Worm (Caenorhabditis elegans): ENCODE results near the gene C27D6.11.

C27D6.11 gene

DNA sequence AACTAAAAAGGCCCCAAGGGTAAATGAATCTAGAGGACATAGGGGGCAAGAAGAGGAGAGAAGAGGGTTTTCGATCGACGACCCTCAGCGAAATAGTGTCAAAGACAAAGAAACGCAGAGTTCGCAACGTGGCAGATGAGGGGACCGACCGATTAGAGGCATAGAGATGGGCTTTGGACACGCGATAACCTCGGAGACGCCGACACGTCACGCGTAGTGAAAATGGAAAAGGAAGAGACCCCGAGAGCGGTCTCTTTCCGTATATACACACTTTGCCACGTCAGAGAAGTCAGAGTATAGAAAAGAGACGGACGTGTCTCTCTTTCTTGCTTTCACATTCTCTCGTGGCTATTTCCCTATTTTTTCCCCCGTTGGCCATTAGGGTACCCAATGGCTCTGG lies 20.5 kb upstream of the C27D6.11 start (continued):
- TF ChIP-seq ceh-32 (tag; optimal IDR thresholded peaks at IDR 0.05; ENCODE audit: poor library complexity) (no peak), gei-8 (GFP tag; optimal IDR thresholded peaks at IDR 0.05) (no peak), ceh-28 (tag; optimal IDR thresholded peaks at IDR 0.05) (no peak), mes-2 (tag; optimal IDR thresholded peaks at IDR 0.05; ENCODE audit: poor library complexity, severe bottlenecking) (peak; percentile 56), R02D3.7 (tag; optimal IDR thresholded peaks at IDR 0.05) (no peak), lsy-2 (tag; optimal IDR thresholded peaks at IDR 0.05) (peak; percentile 39 to 73), nhr-28 (tag; optimal IDR thresholded peaks at IDR 0.05) (peak; percentile 46), daf-12 (tag; optimal IDR thresholded peaks at IDR 0.05) (no peak), attf-4 (tag; optimal IDR thresholded peaks at IDR 0.05) (no peak), tag-97 (GFP tag; IDR thresholded peaks at IDR 0.05) (no peak), egl-27 (tag; optimal IDR thresholded peaks at IDR 0.05) (no peak), php-3 (GFP tag; IDR thresholded peaks at IDR 0.05) (no peak), nhr-42 (GFP tag; IDR thresholded peaks at IDR 0.05) (no peak), mxl-2 (GFP tag; conservative IDR thresholded peaks at IDR 0.05) (no peak), ztf-7 (tag; optimal IDR thresholded peaks at IDR 0.05) (no peak), T20F7.1 (GFP tag; optimal IDR thresholded peaks at IDR 0.05) (peak; percentile 7), hif-1 (tag; optimal IDR thresholded peaks at IDR 0.05) (peak in 1 of 2 experiments; percentile 58), mdl-1 (tag; optimal IDR thresholded peaks at IDR 0.05) (peak; percentile 72 to 93), mdt-29 (GFP tag; IDR thresholded peaks at IDR 0.05) (no peak), Y5F2A.4 (GFP tag; optimal IDR thresholded peaks at IDR 0.05) (no peak), skn-1 (tag; optimal IDR thresholded peaks at IDR 0.05) (no peak), lin-39 (tag; optimal IDR thresholded peaks at IDR 0.05) (no peak), ceh-62 (tag; optimal IDR thresholded peaks at IDR 0.05) (no peak), lin-1 (GFP tag; IDR thresholded peaks at IDR 0.05) (no peak), nhr-10 (tag; optimal IDR thresholded peaks at IDR 0.05) (no peak), dmd-8 (GFP tag; IDR thresholded peaks at IDR 0.05) (no peak), arid-1 (GFP tag; conservative IDR thresholded peaks at IDR 0.05) (no peak), pqm-1 (tag; optimal IDR thresholded peaks at IDR 0.05) (no peak), lin-13 (GFP tag; optimal IDR thresholded peaks at IDR 0.05) (peak; percentile 21), vab-7 (GFP tag; IDR thresholded peaks at IDR 0.05) (peak; percentile 56), ctbp-1 (GFP tag; IDR thresholded peaks at IDR 0.05) (peak; percentile 88), nhr-237 (tag; optimal IDR thresholded peaks at IDR 0.05) (no peak), ces-1 (GFP tag; optimal IDR thresholded peaks at IDR 0.05) (peak; percentile 60), hlh-30 (tag; optimal IDR thresholded peaks at IDR 0.05; ENCODE audit: insufficient read depth) (peak; percentile 94), ceh-20 (GFP tag; IDR thresholded peaks at IDR 0.05) (peak; percentile 67; the same call in 1 of the 2 replicates), fkh-10 (GFP tag; optimal IDR thresholded peaks at IDR 0.05) (peak; percentile 55), ceh-82 (tag; optimal IDR thresholded peaks at IDR 0.05) (no peak), F26F4.8 (GFP tag; conservative IDR thresholded peaks at IDR 0.05) (no peak), unc-130 (GFP tag; optimal IDR thresholded peaks at IDR 0.05) (no peak), daf-19 (GFP tag; conservative IDR thresholded peaks at IDR 0.05) (no peak), nhr-111 (GFP tag; optimal IDR thresholded peaks at IDR 0.05) (no peak), dmd-6 (GFP tag; IDR thresholded peaks at IDR 0.05) (peak; percentile 64), dve-1 (tag; optimal IDR thresholded peaks at IDR 0.05; ENCODE audit: insufficient read depth) (peak; percentile 56), pha-4 (GFP tag; IDR thresholded peaks at IDR 0.05) (no peak), pha-4 (tag; optimal IDR thresholded peaks at IDR 0.05) (no peak), spr-1 (tag; optimal IDR thresholded peaks at IDR 0.05) (peak; percentile 45), dmd-9 (GFP tag; IDR thresholded peaks at IDR 0.05) (no peak), nhr-41 (GFP tag; IDR thresholded peaks at IDR 0.05) (no peak), D1046.2 (GFP tag; IDR thresholded peaks at IDR 0.05) (0 out of 2 replicates have a peak, but pooled peaks have one; percentile 4), zfp-3 (GFP tag; conservative IDR thresholded peaks at IDR 0.05) (0 out of 2 replicates have a peak, but pooled peaks have one; percentile 47), madf-9 (GFP tag; conservative IDR thresholded peaks at IDR 0.05) (no peak)
